Worm (Caenorhabditis elegans) whole organism, L1 larva: ENCODE results near the gene F49C12.1.

ENCODE experiments used
- F16B12.6 ChIP-seq: fragments of 150-350 bp; optimal IDR thresholded peaks from 2 replicates; lab custom pipeline; 2014; ENCODE audit warnings: missing biosample characterization, missing genetic modification characterization
- aha-1 ChIP-seq: fragments of 150-350 bp; optimal IDR thresholded peaks from 2 replicates; lab custom pipeline; 2014; ENCODE audit warnings: missing biosample characterization, missing genetic modification characterization
- alr-1 ChIP-seq: fragments of 200-800 bp; sonication (Bioruptor generic); optimal IDR thresholded peaks from 2 replicates; lab custom pipeline; 2018; ENCODE audit warnings: borderline replicate concordance, mild to moderate bottlenecking, missing genetic modification characterization, missing compliant biosample characterization
- ama-1 ChIP-seq: fragments of 150-350 bp; optimal IDR thresholded peaks from 2 replicates; lab custom pipeline; 2014
- blmp-1 ChIP-seq: fragments of 150-350 bp; optimal IDR thresholded peaks from 2 replicates; lab custom pipeline; 2014; ENCODE audit warnings: missing biosample characterization, missing genetic modification characterization
- ceh-88 ChIP-seq: fragments of 200-800 bp; sonication (Bioruptor generic); IDR thresholded peaks from 2 replicates; pipeline ENCODE4 v1.3.6; 2022; ENCODE audit warnings: missing genetic modification characterization, missing compliant biosample characterization
- ceh-90 ChIP-seq: sonication (generic microtip); optimal IDR thresholded peaks from 2 replicates; lab custom pipeline; 2016; ENCODE audit warnings: missing genetic modification characterization, missing compliant biosample characterization
- ces-1 ChIP-seq: fragments of 150-350 bp; optimal IDR thresholded peaks from 2 replicates; lab custom pipeline; 2014; ENCODE audit warnings: missing biosample characterization, missing genetic modification reagents, missing genetic modification characterization
- efl-1 ChIP-seq, 4 experiments: fragments of 150-350 bp; optimal IDR thresholded peaks in 3 of 4; peaks in 1 of 4; 1 replicate in 1 of 4; 2 replicates in 3 of 4; lab custom pipeline; 2014; ENCODE audit warnings: missing biosample characterization in 2 of 4, missing genetic modification characterization in 2 of 4, missing genetic modification reagents in 2 of 4
- efl-3 ChIP-seq: fragments of 200-800 bp; sonication (Bioruptor generic); optimal IDR thresholded peaks from 2 replicates; lab custom pipeline; 2018; ENCODE audit warnings: mild to moderate bottlenecking, missing genetic modification characterization, missing compliant biosample characterization
- egl-13 ChIP-seq: sonication (generic microtip); optimal IDR thresholded peaks from 2 replicates; lab custom pipeline; 2016; ENCODE audit warnings: missing genotype, missing genetic modification reagents, missing genetic modification characterization, missing compliant biosample characterization
- egl-27 ChIP-seq, 2 experiments: fragments of 150-350 bp in 1 of 2; sonication (generic microtip); optimal IDR thresholded peaks; 3 replicates each; lab custom pipeline; 2017 to 2018; ENCODE audit warnings: missing biosample characterization in 2 of 2, missing genetic modification characterization in 2 of 2, missing genetic modification reagents in 2 of 2
- elt-2 ChIP-seq: sonication (generic microtip); optimal IDR thresholded peaks from 2 replicates; lab custom pipeline; 2016; ENCODE audit warnings: missing genetic modification characterization, mild to moderate bottlenecking, inconsistent platforms, missing compliant biosample characterization, missing genetic modification reagents
- elt-3 ChIP-seq, 6 experiments: fragments of 150-350 bp in 1 of 6; sonication (generic microtip); optimal IDR thresholded peaks; 2 replicates each; lab custom pipeline; 2017 to 2018; ENCODE audit warnings: missing biosample characterization in 6 of 6, missing genetic modification characterization in 6 of 6, inconsistent platforms in 1 of 6
- fkh-10 ChIP-seq: sonication (generic microtip); optimal IDR thresholded peaks from 2 replicates; lab custom pipeline; 2017; ENCODE audit warnings: missing biosample characterization, missing genetic modification reagents, missing genetic modification characterization
- fkh-4 ChIP-seq: sonication (generic microtip); optimal IDR thresholded peaks from 2 replicates; lab custom pipeline; 2016; ENCODE audit warnings: missing compliant biosample characterization, missing genetic modification characterization, borderline replicate concordance
- grh-1 ChIP-seq: fragments of 200-800 bp; sonication (Bioruptor generic); IDR thresholded peaks from 2 replicates; pipeline ENCODE4 v1.3.6; 2022; ENCODE audit warnings: missing genetic modification reagents, missing genetic modification characterization, missing compliant biosample characterization
- hpl-2 ChIP-seq: fragments of 150-350 bp; optimal IDR thresholded peaks from 2 replicates; lab custom pipeline; 2014; ENCODE audit warnings: missing biosample characterization, missing genetic modification reagents, missing genetic modification characterization
- irx-1 ChIP-seq: sonication (generic microtip); optimal IDR thresholded peaks from 2 replicates; lab custom pipeline; 2016; ENCODE audit warnings: missing genetic modification characterization, missing compliant biosample characterization
- isw-1 ChIP-seq: fragments of 200-800 bp; sonication (Bioruptor generic); IDR thresholded peaks from 2 replicates; pipeline ENCODE4 v1.3.6; 2022; ENCODE audit warnings: missing genetic modification characterization, missing compliant biosample characterization
- lin-35 ChIP-seq, 2 experiments: fragments of 150-350 bp; optimal IDR thresholded peaks; 2 replicates each; lab custom pipeline; 2014; ENCODE audit warnings: missing biosample characterization in 2 of 2, missing genetic modification characterization in 2 of 2, missing genetic modification reagents in 2 of 2
- lir-3 ChIP-seq: sonication (generic microtip); optimal IDR thresholded peaks from 2 replicates; lab custom pipeline; 2016; ENCODE audit warnings: mild to moderate bottlenecking, missing genetic modification characterization, moderate library complexity, missing compliant biosample characterization; ENCODE audit not compliant: poor library complexity
- mab-9 ChIP-seq: fragments of 200-800 bp; sonication (Bioruptor generic); IDR thresholded peaks from 2 replicates; pipeline ENCODE4 v1.3.6; 2022; ENCODE audit warnings: missing genetic modification reagents, missing genetic modification characterization, missing compliant biosample characterization
- mdl-1 ChIP-seq, 2 experiments: fragments of 150-350 bp; optimal IDR thresholded peaks; 2 replicates each; lab custom pipeline; 2014 to 2017; ENCODE audit warnings: missing biosample characterization in 2 of 2, missing genetic modification characterization in 2 of 2, inconsistent platforms in 1 of 2
- mef-2 ChIP-seq: fragments of 150-350 bp; optimal IDR thresholded peaks from 2 replicates; lab custom pipeline; 2014; ENCODE audit warnings: missing biosample characterization, missing genetic modification characterization
- mep-1 ChIP-seq: fragments of 150-350 bp; optimal IDR thresholded peaks from 2 replicates; lab custom pipeline; 2014; ENCODE audit warnings: missing biosample characterization, missing genetic modification characterization
- nhr-11 ChIP-seq: fragments of 150-350 bp; optimal IDR thresholded peaks from 2 replicates; lab custom pipeline; 2014; ENCODE audit warnings: missing biosample characterization, missing genetic modification characterization
- nhr-12 ChIP-seq: sonication (generic microtip); optimal IDR thresholded peaks from 2 replicates; lab custom pipeline; 2017; ENCODE audit warnings: missing biosample characterization, missing genetic modification characterization
- nhr-19 ChIP-seq: fragments of 200-800 bp; sonication (Bioruptor generic); conservative IDR thresholded peaks from 2 replicates; pipeline ENCODE4 v1.3.6; 2022; ENCODE audit warnings: missing genetic modification characterization, missing compliant biosample characterization
- nhr-237 ChIP-seq: fragments of 150-350 bp; optimal IDR thresholded peaks from 2 replicates; lab custom pipeline; 2014; ENCODE audit warnings: missing biosample characterization, missing genetic modification characterization
- nhr-28 ChIP-seq: fragments of 150-350 bp; optimal IDR thresholded peaks from 2 replicates; lab custom pipeline; 2014; ENCODE audit warnings: missing biosample characterization, missing genetic modification characterization
- nhr-47 ChIP-seq: sonication (generic microtip); optimal IDR thresholded peaks from 2 replicates; lab custom pipeline; 2016; ENCODE audit warnings: mild to moderate bottlenecking, missing genetic modification characterization, moderate library complexity, missing compliant biosample characterization
- nhr-76 ChIP-seq: sonication (generic microtip); optimal IDR thresholded peaks from 2 replicates; lab custom pipeline; 2017; ENCODE audit warnings: missing biosample characterization, missing genetic modification characterization
- nhr-85 ChIP-seq: sonication (generic microtip); peaks from one replicate; lab custom pipeline; 2016; ENCODE audit warnings: missing genetic modification characterization, inconsistent platforms, missing compliant biosample characterization
- pqm-1 ChIP-seq: sonication (generic microtip); optimal IDR thresholded peaks from 3 replicates; lab custom pipeline; 2017; ENCODE audit warnings: missing biosample characterization, missing genetic modification characterization
- rnt-1 ChIP-seq: sonication (generic microtip); optimal IDR thresholded peaks from 2 replicates; lab custom pipeline; 2016; ENCODE audit warnings: mild to moderate bottlenecking, missing genetic modification characterization, moderate library complexity, missing compliant biosample characterization
- skn-1 ChIP-seq: fragments of 150-350 bp; optimal IDR thresholded peaks from 2 replicates; lab custom pipeline; 2014; ENCODE audit warnings: missing biosample characterization, missing genetic modification characterization
- snu-23 ChIP-seq: sonication (generic microtip); optimal IDR thresholded peaks from 2 replicates; lab custom pipeline; 2016; ENCODE audit warnings: missing genetic modification characterization, missing compliant biosample characterization
- sup-37 ChIP-seq: fragments of 200-800 bp; sonication (Bioruptor generic); optimal IDR thresholded peaks from 2 replicates; lab custom pipeline; 2018; ENCODE audit warnings: mild to moderate bottlenecking, missing genetic modification characterization, missing compliant biosample characterization
- swsn-7 ChIP-seq: sonication (generic microtip); optimal IDR thresholded peaks from 2 replicates; lab custom pipeline; 2016; ENCODE audit warnings: missing genetic modification characterization, missing compliant biosample characterization
- tbx-2 ChIP-seq: sonication (generic microtip); optimal IDR thresholded peaks from 2 replicates; lab custom pipeline; 2016; ENCODE audit warnings: missing genetic modification characterization, missing compliant biosample characterization
- tlp-1 ChIP-seq: fragments of 150-350 bp; optimal IDR thresholded peaks from 2 replicates; lab custom pipeline; 2014; ENCODE audit warnings: missing biosample characterization, missing genetic modification characterization
- unc-30 ChIP-seq: sonication (generic microtip); optimal IDR thresholded peaks from 2 replicates; lab custom pipeline; 2017; ENCODE audit warnings: missing biosample characterization, missing genetic modification characterization
- vab-15 ChIP-seq: sonication (generic microtip); optimal IDR thresholded peaks from 2 replicates; lab custom pipeline; 2017; ENCODE audit warnings: missing genotype, mild to moderate bottlenecking, missing genetic modification characterization, missing compliant biosample characterization
- zag-1 ChIP-seq: fragments of 150-350 bp; optimal IDR thresholded peaks from 2 replicates; lab custom pipeline; 2014; ENCODE audit warnings: missing biosample characterization, missing genetic modification characterization
- ztf-4 ChIP-seq: fragments of 150-350 bp; optimal IDR thresholded peaks from 2 replicates; lab custom pipeline; 2014; ENCODE audit warnings: missing biosample characterization, missing genetic modification characterization

The F49C12.1 gene

DNA sequence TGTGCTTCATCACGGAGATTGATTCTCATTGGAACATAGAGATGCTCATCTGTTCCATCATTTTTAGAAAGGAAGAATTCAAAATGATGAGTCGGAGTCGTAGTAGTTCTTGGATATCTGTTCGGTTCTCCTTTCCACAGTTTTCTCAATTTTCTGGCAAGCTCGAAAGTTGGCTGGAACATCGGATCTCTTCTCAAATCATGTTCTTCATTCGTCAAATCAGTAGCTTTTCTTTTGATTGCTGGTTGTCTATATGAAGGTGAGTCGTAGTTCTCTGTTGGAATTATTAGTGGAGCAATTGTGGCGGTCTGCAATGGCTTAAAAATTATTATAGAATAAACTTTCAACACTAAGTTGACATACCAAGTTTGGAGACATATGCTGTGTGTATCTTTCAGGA lies 33.9 kb downstream of the F49C12.1 start:
- TF ChIP-seq mep-1 (tag; lab: Kevin White, UChicago): no peak
- TF ChIP-seq swsn-7 (tag; lab: Kevin White, UChicago): no peak
- no peak for TF ChIP-seq tbx-2
- no peak for TF ChIP-seq egl-27 (tag; optimal IDR thresholded peaks at IDR 0.05; lab: Kevin White, UChicago)
- no peak for TF ChIP-seq F16B12.6 (tag; lab: Kevin White, UChicago)
- TF ChIP-seq egl-13: no peak
- no peak for TF ChIP-seq elt-3 (tag; optimal IDR thresholded peaks at IDR 0.05; lab: Kevin White, UChicago)

DNA sequence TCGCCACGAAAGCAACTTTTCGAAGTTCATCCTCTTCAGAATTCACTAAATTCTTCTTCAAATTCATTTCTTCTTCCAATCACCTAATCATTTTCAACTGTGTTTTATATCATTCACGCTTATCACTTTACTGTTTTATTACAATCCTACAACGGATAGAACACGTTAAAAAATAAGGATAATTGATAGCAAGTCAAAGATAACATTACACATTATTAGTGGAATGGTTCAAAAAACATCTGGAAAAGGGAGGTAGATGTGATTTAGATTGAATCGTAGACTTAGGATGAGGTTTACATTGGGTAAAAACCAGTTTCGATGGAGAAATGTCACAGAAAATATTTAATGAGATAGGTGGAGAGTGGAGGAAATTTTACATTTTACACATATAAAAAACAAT lies 34.5 kb downstream of the F49C12.1 start, which contains the start of gene col-120:
col-120 (minus strand) TSS at position 101 of the 400 bp plus-strand sequence.
- TF ChIP-seq zag-1 (tag; lab: Kevin White, UChicago) (no peak), elt-3 (tag; optimal IDR thresholded peaks at IDR 0.05; lab: Kevin White, UChicago) (no peak), mef-2 (no peak), mab-9 (no peak), nhr-47 (tag; lab: Kevin White, UChicago) (no peak), isw-1 (no peak), nhr-28 (tag; lab: Kevin White, UChicago) (no peak), elt-2 (tag; lab: Kevin White, UChicago) (no peak), ceh-90 (tag; lab: Kevin White, UChicago) (no peak), F16B12.6 (tag; lab: Kevin White, UChicago) (no peak), lin-35 (GFP tag; optimal IDR thresholded peaks at IDR 0.05; lab: Kevin White, UChicago) (no peak), skn-1 (no peak), irx-1 (no peak), aha-1 (tag; lab: Kevin White, UChicago) (no peak), fkh-4 (tag; lab: Kevin White, UChicago) (no peak), alr-1 (tag; lab: Kevin White, UChicago) (no peak), mdl-1 (tag; optimal IDR thresholded peaks at IDR 0.05; lab: Kevin White, UChicago) (no peak), fkh-10 (GFP tag; lab: Kevin White, UChicago) (no peak), efl-3 (GFP tag; lab: Kevin White, UChicago) (no peak)

DNA sequence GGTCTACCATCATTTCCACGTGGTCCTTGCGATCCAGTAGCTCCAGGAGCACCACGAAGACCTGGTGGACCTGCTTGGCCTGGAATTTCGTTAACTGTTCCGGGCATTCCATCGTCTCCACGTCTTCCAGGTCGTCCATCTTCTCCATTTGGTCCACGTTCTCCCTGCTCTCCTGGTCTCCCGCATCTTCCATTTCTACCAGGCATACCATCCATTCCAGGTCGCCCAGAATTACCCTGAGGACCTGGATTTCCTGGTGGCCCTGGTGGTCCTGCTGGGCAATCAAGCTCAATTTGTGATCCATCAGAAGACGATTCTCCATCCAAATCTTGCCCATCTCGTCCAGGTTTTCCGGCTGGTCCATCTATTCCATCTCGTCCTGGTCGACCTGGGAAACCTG lies 35.3 kb downstream of the F49C12.1 start:
- no peak for TF ChIP-seq efl-1 (optimal IDR thresholded peaks at IDR 0.05; lab: Kevin White, UChicago)
- peak in 1 of 2 experiments; percentile 70 for TF ChIP-seq efl-1 (GFP tag; optimal IDR thresholded peaks at IDR 0.05 in 1 of 2; lab: Kevin White, UChicago)
- no peak for TF ChIP-seq grh-1 (GFP tag; lab: Robert Waterston, UW)
- TF ChIP-seq tlp-1 (tag; lab: Kevin White, UChicago): no peak

DNA sequence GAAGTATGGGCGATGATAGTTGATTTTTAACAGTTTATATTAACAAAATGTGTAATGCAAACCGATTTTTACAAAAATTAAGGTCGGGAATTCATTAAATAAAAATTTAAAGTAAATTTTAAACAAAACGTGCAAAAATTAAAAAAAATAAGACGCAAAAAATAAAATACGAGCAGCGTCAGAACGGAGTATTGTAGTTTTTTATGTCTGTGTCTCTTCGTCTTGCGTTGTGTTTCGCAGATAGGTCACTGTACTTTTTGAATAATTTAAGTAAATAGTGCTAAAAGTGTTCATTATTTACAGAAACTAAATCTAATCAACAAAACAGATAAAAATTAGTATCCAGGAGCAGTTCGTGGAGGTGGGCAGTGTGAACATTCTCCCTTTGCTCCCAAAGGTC lies 35.8 kb downstream of the F49C12.1 start:
- TF ChIP-seq unc-30 (tag; lab: Kevin White, UChicago): no peak
- no peak for TF ChIP-seq lir-3 (tag; lab: Kevin White, UChicago)
- TF ChIP-seq vab-15: no peak
- no peak for TF ChIP-seq egl-27 (tag; optimal IDR thresholded peaks at IDR 0.05; lab: Kevin White, UChicago)
- TF ChIP-seq skn-1: peak; percentile 48
- TF ChIP-seq mep-1 (tag; lab: Kevin White, UChicago): peak; percentile 61
- peak; percentile 21; the same call in 1 of the 2 replicates for TF ChIP-seq nhr-19 (GFP tag; lab: Robert Waterston, UW)
- no peak for TF ChIP-seq aha-1 (tag; lab: Kevin White, UChicago)
- no peak for TF ChIP-seq ceh-88
- no peak for TF ChIP-seq nhr-237
- TF ChIP-seq snu-23 (GFP tag; lab: Kevin White, UChicago): peak; percentile 60
- TF ChIP-seq nhr-85 (tag; lab: Kevin White, UChicago): no peak
- no peak for TF ChIP-seq fkh-10 (GFP tag; lab: Kevin White, UChicago)
- peak; percentile 47 to 62 for TF ChIP-seq efl-1 (optimal IDR thresholded peaks at IDR 0.05; lab: Kevin White, UChicago)
- TF ChIP-seq efl-1 (GFP tag; optimal IDR thresholded peaks at IDR 0.05 in 1 of 2; lab: Kevin White, UChicago): peak; percentile 54 to 90
- no peak for TF ChIP-seq sup-37 (GFP tag; lab: Kevin White, UChicago)
- peak; percentile 43 for TF ChIP-seq swsn-7 (tag; lab: Kevin White, UChicago)
- TF ChIP-seq elt-2 (tag; lab: Kevin White, UChicago): no peak
- no peak for TF ChIP-seq nhr-11 (tag; lab: Kevin White, UChicago)
- TF ChIP-seq nhr-76 (tag; lab: Kevin White, UChicago): no peak
- TF ChIP-seq nhr-12 (tag; lab: Kevin White, UChicago): no peak
- TF ChIP-seq ama-1: no peak
- TF ChIP-seq ces-1: no peak
- TF ChIP-seq hpl-2 (GFP tag; lab: Kevin White, UChicago): no peak
- TF ChIP-seq lin-35 (GFP tag; optimal IDR thresholded peaks at IDR 0.05; lab: Kevin White, UChicago): peak; percentile 43 to 56
- TF ChIP-seq pqm-1 (tag; lab: Kevin White, UChicago): no peak
- TF ChIP-seq ceh-90 (tag; lab: Kevin White, UChicago): no peak
- no peak for TF ChIP-seq F16B12.6 (tag; lab: Kevin White, UChicago)
- no peak for TF ChIP-seq tlp-1 (tag; lab: Kevin White, UChicago)
- no peak for TF ChIP-seq rnt-1 (tag; lab: Kevin White, UChicago)
- no peak for TF ChIP-seq ztf-4 (tag; lab: Kevin White, UChicago)
- no peak for TF ChIP-seq egl-13
- TF ChIP-seq blmp-1 (tag; lab: Kevin White, UChicago): peak; percentile 38
